Fruit fly (Drosophila melanogaster) Kc167 (cell line): ENCODE data around the gene CG4995.

Source experiments
- Myc ChIP-seq: fragments of >200 bp; optimal IDR thresholded peaks from 2 replicates; lab custom pipeline; 2017; ENCODE audit warnings: missing external identifiers
- Sin3A ChIP-seq: fragments of >200 bp; optimal IDR thresholded peaks from 2 replicates; lab custom pipeline; 2018; ENCODE audit warnings: missing external identifiers
- h ChIP-seq: fragments of >200 bp; optimal IDR thresholded peaks from 3 replicates; lab custom pipeline; 2018; ENCODE audit warnings: missing external identifiers
- insv ChIP-seq: fragments of >200 bp; optimal IDR thresholded peaks from 3 replicates; lab custom pipeline; 2018; ENCODE audit warnings: missing external identifiers
- psq ChIP-seq: fragments of >200 bp; optimal IDR thresholded peaks from 2 replicates; lab custom pipeline; 2017; ENCODE audit warnings: missing external identifiers
- ttk ChIP-seq: sonication (Bioruptor generic); optimal IDR thresholded peaks from 2 replicates; lab custom pipeline; 2017; ENCODE audit warnings: missing external identifiers

DNA sequence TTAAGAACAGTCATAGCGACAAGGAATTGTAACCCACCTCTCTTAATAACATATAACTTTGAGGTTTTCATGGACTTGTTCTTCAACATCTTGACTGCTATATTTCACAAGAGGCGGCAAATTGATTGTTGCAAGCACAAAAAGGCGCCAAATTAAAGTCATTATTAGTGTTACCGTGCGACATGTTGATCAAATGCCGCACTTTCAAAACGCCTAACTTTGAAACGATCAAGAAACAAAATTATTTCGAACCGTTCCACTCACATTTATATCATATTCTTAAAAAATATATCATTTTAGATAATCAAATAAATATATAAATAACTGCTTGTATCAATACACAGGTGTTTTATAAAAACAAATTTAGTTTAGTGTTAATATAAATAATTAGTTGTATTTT lies 5.5 kb downstream of the CG4995 start, which contains the start of gene RnrL:
- TF ChIP-seq ttk (lab: Kevin White, UChicago) (no peak), h (lab: Kevin White, UChicago) (no peak), psq (no peak), Myc (lab: Kevin White, UChicago) (no peak), insv (no peak), Sin3A (lab: Kevin White, UChicago) (no peak)
